Fruit fly (Drosophila melanogaster) whole organism, embryonic: Measurements from ENCODE around the gene CG11168.

ENCODE experiments used
- Asciz ChIP-seq: fragments of 200-800 bp; sonication (Bioruptor generic); optimal IDR thresholded peaks from 2 replicates; lab custom pipeline; 2017; ENCODE audit warnings: missing biosample characterization, mild to moderate bottlenecking, missing genetic modification characterization, missing genetic modification reagents
- B-H1 ChIP-seq: fragments of 200-800 bp; sonication (Bioruptor generic); IDR thresholded peaks from 3 replicates; pipeline ENCODE4 v1.3.6; 2022; ENCODE audit warnings: missing biosample characterization, missing genetic modification characterization
- Blimp-1 ChIP-seq: fragments of 200-800 bp; sonication (Bioruptor generic); optimal IDR thresholded peaks from 3 replicates; lab custom pipeline; 2018; ENCODE audit warnings: missing biosample characterization, missing genetic modification characterization, mild to moderate bottlenecking, moderate library complexity, missing genetic modification reagents
- Bteb2 ChIP-seq: fragments of 200-800 bp; sonication (Bioruptor generic); optimal IDR thresholded peaks from 2 replicates; lab custom pipeline; 2016; ENCODE audit warnings: missing biosample characterization, missing genetic modification characterization
- CG10431 ChIP-seq: fragments of 200-800 bp; sonication (Bioruptor generic); optimal IDR thresholded peaks from 3 replicates; lab custom pipeline; 2018; ENCODE audit warnings: missing biosample characterization, mild to moderate bottlenecking, missing genetic modification characterization
- CG10565 ChIP-seq: fragments of 200-800 bp; sonication (Bioruptor generic); optimal IDR thresholded peaks from 3 replicates; lab custom pipeline; 2016; ENCODE audit warnings: missing biosample characterization, mild to moderate bottlenecking, missing genetic modification characterization
- CG12769 ChIP-seq: fragments of 200-800 bp; sonication (Bioruptor generic); optimal IDR thresholded peaks from 2 replicates; lab custom pipeline; 2019; ENCODE audit warnings: missing biosample characterization, mild to moderate bottlenecking, missing genetic modification characterization, moderate library complexity
- CG13296 ChIP-seq: fragments of 200-800 bp; sonication (Bioruptor generic); optimal IDR thresholded peaks from 3 replicates; lab custom pipeline; 2018; ENCODE audit warnings: missing biosample characterization, mild to moderate bottlenecking, missing genetic modification characterization
- CG14667 ChIP-seq: fragments of 200-800 bp; sonication (Bioruptor generic); IDR thresholded peaks from 2 replicates; pipeline ENCODE4 v1.3.6; 2022; ENCODE audit warnings: missing biosample characterization, missing genetic modification characterization
- CG14860 ChIP-seq: fragments of 200-800 bp; sonication (Bioruptor generic); IDR thresholded peaks from 3 replicates; pipeline ENCODE4 v1.3.6; 2022; ENCODE audit warnings: missing biosample characterization, missing genetic modification characterization; ENCODE audit not compliant: partially characterized antibody
- CG15073 ChIP-seq: fragments of 200-800 bp; sonication (Bioruptor generic); optimal IDR thresholded peaks from 2 replicates; lab custom pipeline; 2016; ENCODE audit warnings: missing biosample characterization, missing genetic modification characterization
- CG17186 ChIP-seq: fragments of 200-800 bp; sonication (Bioruptor generic); optimal IDR thresholded peaks from 3 replicates; lab custom pipeline; 2017; ENCODE audit warnings: missing biosample characterization, missing genetic modification reagents, missing genetic modification characterization
- CG17802 ChIP-seq: fragments of 200-800 bp; sonication (Bioruptor generic); optimal IDR thresholded peaks from 2 replicates; lab custom pipeline; 2018; ENCODE audit warnings: missing biosample characterization, mild to moderate bottlenecking, missing genetic modification characterization, moderate library complexity
- CG18011 ChIP-seq: fragments of 200-800 bp; sonication (Bioruptor generic); optimal IDR thresholded peaks from 2 replicates; lab custom pipeline; 2017; ENCODE audit warnings: missing biosample characterization, missing genetic modification characterization, mild to moderate bottlenecking, moderate library complexity, missing genotype
- CG2199 ChIP-seq: fragments of 200-800 bp; sonication (Bioruptor generic); IDR thresholded peaks from 3 replicates; pipeline ENCODE4 v1.3.6; 2022; ENCODE audit warnings: missing biosample characterization, missing genetic modification characterization
- CG31365 ChIP-seq: fragments of 200-800 bp; sonication (Bioruptor generic); optimal IDR thresholded peaks from 2 replicates; lab custom pipeline; 2018; ENCODE audit warnings: missing biosample characterization, mild to moderate bottlenecking, missing genetic modification characterization
- CG4282 ChIP-seq: fragments of 200-800 bp; sonication (Bioruptor generic); optimal IDR thresholded peaks from 2 replicates; lab custom pipeline; 2016; ENCODE audit warnings: missing biosample characterization, missing genetic modification characterization
- CG4424 ChIP-seq: fragments of 200-800 bp; sonication (Bioruptor generic); optimal IDR thresholded peaks from 3 replicates; lab custom pipeline; 2016; ENCODE audit warnings: missing biosample characterization, missing genetic modification characterization
- CG5953 ChIP-seq: fragments of 200-800 bp; sonication (Bioruptor generic); IDR thresholded peaks from 2 replicates; pipeline ENCODE4 v1.3.6; 2022; ENCODE audit warnings: missing biosample characterization, missing genetic modification characterization
- CG6765 ChIP-seq: fragments of 200-800 bp; sonication (Bioruptor generic); optimal IDR thresholded peaks from 3 replicates; lab custom pipeline; 2017; ENCODE audit warnings: missing biosample characterization, mild to moderate bottlenecking, missing genetic modification characterization
- Chrac-16 ChIP-seq: fragments of 200-800 bp; sonication (Bioruptor generic); optimal IDR thresholded peaks from 3 replicates; lab custom pipeline; 2016; ENCODE audit warnings: missing biosample characterization, missing genetic modification characterization
- Dp ChIP-seq: fragments of 200-800 bp; sonication (Bioruptor generic); optimal IDR thresholded peaks from 2 replicates; lab custom pipeline; 2018; ENCODE audit warnings: missing biosample characterization, mild to moderate bottlenecking, missing genetic modification characterization, moderate library complexity
- E2f2 ChIP-seq: fragments of 200-800 bp; sonication (Bioruptor generic); IDR thresholded peaks from 2 replicates; pipeline ENCODE4 v1.3.6; 2022; ENCODE audit warnings: missing biosample characterization, missing genetic modification characterization
- ERR ChIP-seq: fragments of 200-800 bp; sonication (Bioruptor generic); optimal IDR thresholded peaks from 2 replicates; lab custom pipeline; 2016; ENCODE audit warnings: missing biosample characterization, missing genetic modification characterization
- Ets97D ChIP-seq: fragments of 200-800 bp; sonication (Bioruptor generic); optimal IDR thresholded peaks from 3 replicates; lab custom pipeline; 2016; ENCODE audit warnings: missing biosample characterization, missing genetic modification characterization
- HLH4C ChIP-seq: fragments of 200-800 bp; sonication (Bioruptor generic); IDR thresholded peaks from 3 replicates; pipeline ENCODE4 v1.3.6; 2022; ENCODE audit warnings: missing biosample characterization, missing genetic modification characterization; ENCODE audit not compliant: partially characterized antibody
- Jarid2 ChIP-seq: fragments of 200-800 bp; sonication (Bioruptor generic); optimal IDR thresholded peaks from 3 replicates; lab custom pipeline; 2017; ENCODE audit warnings: mild to moderate bottlenecking, missing biosample characterization, missing genetic modification reagents, missing genetic modification characterization
- Lim3 ChIP-seq: fragments of 200-800 bp; sonication (Bioruptor generic); IDR thresholded peaks from 2 replicates; pipeline ENCODE4 v1.3.6; 2022; ENCODE audit warnings: missing biosample characterization, missing genetic modification characterization
- MTF-1 ChIP-seq: fragments of 200-800 bp; sonication (Bioruptor generic); optimal IDR thresholded peaks from 2 replicates; lab custom pipeline; 2018; ENCODE audit warnings: missing biosample characterization, mild to moderate bottlenecking, missing genetic modification characterization, borderline replicate concordance
- NFAT ChIP-seq: fragments of 200-800 bp; sonication (Bioruptor generic); IDR thresholded peaks from 2 replicates; pipeline ENCODE4 v1.3.6; 2022; ENCODE audit warnings: missing biosample characterization, missing genetic modification characterization
- Optix ChIP-seq: fragments of 200-800 bp; sonication (Bioruptor generic); IDR thresholded peaks from 3 replicates; pipeline ENCODE4 v1.3.6; 2022; ENCODE audit warnings: missing biosample characterization, missing genetic modification characterization
- ase ChIP-seq: fragments of 200-800 bp; sonication (Bioruptor generic); IDR thresholded peaks from 3 replicates; pipeline ENCODE4 v1.3.6; 2022; ENCODE audit warnings: missing biosample characterization, missing genetic modification characterization
- ato ChIP-seq: fragments of 200-800 bp; sonication (Bioruptor generic); IDR thresholded peaks from 2 replicates; pipeline ENCODE4 v1.3.6; 2022; ENCODE audit warnings: missing biosample characterization, missing genetic modification characterization; ENCODE audit not compliant: partially characterized antibody
- bowl ChIP-seq: fragments of 200-800 bp; sonication (Bioruptor generic); IDR thresholded peaks from 2 replicates; pipeline ENCODE4 v1.3.6; 2022; ENCODE audit warnings: missing biosample characterization, missing genetic modification characterization
- chinmo ChIP-seq: fragments of 200-800 bp; sonication (Bioruptor generic); IDR thresholded peaks from 4 replicates; pipeline ENCODE4 v1.3.6; 2022; ENCODE audit warnings: missing biosample characterization, missing genetic modification characterization; ENCODE audit not compliant: partially characterized antibody
- cwo ChIP-seq: fragments of 200-800 bp; sonication (Bioruptor generic); optimal IDR thresholded peaks from 3 replicates; lab custom pipeline; 2017; ENCODE audit warnings: missing biosample characterization, missing genetic modification characterization, mild to moderate bottlenecking, moderate library complexity, missing genetic modification reagents
- gcm2 ChIP-seq: fragments of 200-800 bp; sonication (Bioruptor generic); optimal IDR thresholded peaks from 2 replicates; lab custom pipeline; 2016; ENCODE audit warnings: missing biosample characterization, missing genetic modification characterization
- gt ChIP-seq: fragments of 200-800 bp; sonication (Bioruptor generic); IDR thresholded peaks from 2 replicates; pipeline ENCODE4 v1.3.6; 2022; ENCODE audit warnings: missing biosample characterization, missing genetic modification characterization
- h ChIP-seq: fragments of >200 bp; optimal IDR thresholded peaks from 2 replicates; lab custom pipeline; 2017
- hbn ChIP-seq: fragments of 200-800 bp; sonication (Bioruptor generic); IDR thresholded peaks from 2 replicates; pipeline ENCODE4 v1.3.6; 2022; ENCODE audit warnings: missing biosample characterization, missing genetic modification characterization; ENCODE audit not compliant: partially characterized antibody
- insv ChIP-seq, 2 experiments: fragments of 200-800 bp; sonication (Bioruptor generic); optimal IDR thresholded peaks; 3 replicates each; lab custom pipeline; 2016 to 2018; ENCODE audit warnings: missing biosample characterization in 2 of 2, missing genetic modification characterization in 2 of 2
- jigr1 ChIP-seq: fragments of 200-800 bp; sonication (Bioruptor generic); IDR thresholded peaks from 3 replicates; pipeline ENCODE4 v1.3.6; 2022; ENCODE audit warnings: missing biosample characterization, missing genetic modification characterization
- lab ChIP-seq: fragments of 200-800 bp; sonication (Bioruptor generic); optimal IDR thresholded peaks from 3 replicates; lab custom pipeline; 2017; ENCODE audit warnings: missing biosample characterization, missing genetic modification characterization, mild to moderate bottlenecking, moderate library complexity, missing genetic modification reagents
- lola ChIP-seq, 3 experiments: fragments of >200 bp in 2 of 3; fragments of 200-800 bp in 1 of 3; sonication (Bioruptor generic) in 1 of 3; optimal IDR thresholded peaks; 2 replicates each; lab custom pipeline; 2017 to 2019; ENCODE audit warnings: missing biosample characterization in 3 of 3, missing genetic modification characterization in 3 of 3, mild to moderate bottlenecking in 1 of 3, moderate library complexity in 1 of 3
- nom ChIP-seq: fragments of 200-800 bp; sonication (Bioruptor generic); optimal IDR thresholded peaks from 2 replicates; lab custom pipeline; 2017; ENCODE audit warnings: missing biosample characterization, missing genetic modification characterization, mild to moderate bottlenecking, moderate library complexity, missing genetic modification reagents
- sd ChIP-seq: fragments of 200-800 bp; sonication (Bioruptor generic); optimal IDR thresholded peaks from 3 replicates; lab custom pipeline; 2018; ENCODE audit warnings: missing biosample characterization, mild to moderate bottlenecking, missing genetic modification characterization, moderate library complexity
- seq ChIP-seq: fragments of 200-800 bp; sonication (Bioruptor generic); IDR thresholded peaks from 2 replicates; pipeline ENCODE4 v1.3.6; 2022; ENCODE audit warnings: missing biosample characterization, missing genetic modification characterization
- z ChIP-seq: fragments of 200-800 bp; sonication (Bioruptor generic); IDR thresholded peaks from 3 replicates; pipeline ENCODE4 v1.3.6; 2022; ENCODE audit warnings: missing biosample characterization, missing genetic modification characterization

CG11168 gene

dm6 chr3R:24875939-24876842 is 41.7 kb upstream of the CG11168 start, which contains the start of gene CG3744 (continued):
- TF ChIP-seq Blimp-1 (GFP tag; lab: Kevin White, UChicago) (peak; percentile 95), gcm2 (GFP tag; lab: Kevin White, UChicago) (peak; percentile 43), Bteb2 (GFP tag; lab: Kevin White, UChicago) (peak; percentile 48), Optix (GFP tag; lab: Robert Waterston, UW) (peak; percentile 87), Jarid2 (GFP tag; lab: Kevin White, UChicago) (peak; percentile 55), MTF-1 (GFP tag; lab: Kevin White, UChicago) (peak; percentile 81), CG17802 (tag; lab: Kevin White, UChicago) (peak; percentile 45), jigr1 (GFP tag; lab: Robert Waterston, UW) (peak; percentile 81; the same call in 2 of the 3 replicates), CG13296 (GFP tag; lab: Kevin White, UChicago) (peak; percentile 90), CG15073 (GFP tag; lab: Kevin White, UChicago) (peak; percentile 49), bowl (GFP tag; lab: Robert Waterston, UW) (peak; percentile 86), hbn (GFP tag; lab: Robert Waterston, UW) (peak; percentile 97), CG5953 (peak; percentile 88), seq (GFP tag; lab: Robert Waterston, UW) (peak; percentile 82), Chrac-16 (GFP tag; lab: Kevin White, UChicago) (peak; percentile 86), CG14860 (GFP tag; lab: Robert Waterston, UW) (peak; percentile 89), insv (GFP tag; optimal IDR thresholded peaks at IDR 0.05; lab: Kevin White, UChicago) (peak in 1 of 2 experiments; percentile 67), CG14667 (GFP tag; lab: Robert Waterston, UW) (peak; percentile 92), CG31365 (tag; lab: Kevin White, UChicago) (no peak), CG17186 (GFP tag; lab: Kevin White, UChicago) (peak; percentile 55), CG4282 (GFP tag; lab: Kevin White, UChicago) (no peak), NFAT (peak; percentile 99), gt (peak; percentile 76), CG6765 (GFP tag; lab: Kevin White, UChicago) (peak; percentile 61), CG4424 (GFP tag; lab: Kevin White, UChicago) (peak; percentile 88), Dp (no peak), CG18011 (GFP tag; lab: Kevin White, UChicago) (peak; percentile 73), B-H1 (peak; percentile 92), ato (GFP tag; lab: Robert Waterston, UW) (peak; percentile 77), ase (peak; percentile 95), z (peak; percentile 38; the same call in 1 of the 3 replicates), CG12769 (no peak), E2f2 (GFP tag; lab: Robert Waterston, UW) (no peak), nom (GFP tag; lab: Kevin White, UChicago) (no peak), chinmo (GFP tag; lab: Robert Waterston, UW) (peak; percentile 94), sd (tag; lab: Kevin White, UChicago) (peak; percentile 41), CG10431 (GFP tag; lab: Kevin White, UChicago) (peak; percentile 48), Asciz (no peak), CG10565 (GFP tag; lab: Kevin White, UChicago) (peak; percentile 14), lab (peak; percentile 94), h (lab: Kevin White, UChicago) (no peak), CG2199 (GFP tag; lab: Robert Waterston, UW) (peak; percentile 86), Ets97D (GFP tag; lab: Kevin White, UChicago) (peak; percentile 60), Lim3 (GFP tag; lab: Robert Waterston, UW) (peak; percentile 70), cwo (GFP tag; lab: Kevin White, UChicago) (no peak), ERR (GFP tag; lab: Kevin White, UChicago) (peak; percentile 61), HLH4C (GFP tag; lab: Robert Waterston, UW) (peak; percentile 87), lola (GFP tag; optimal IDR thresholded peaks at IDR 0.05; lab: Kevin White, UChicago) (peak in 1 of 3 experiments; percentile 88)
